Worm (Caenorhabditis elegans) whole organism, L3 larva: Measurements from ENCODE around the gene F59H6.14.

Experiments
- ama-1 ChIP-seq: fragments of 150-350 bp; optimal IDR thresholded peaks from 2 replicates; lab custom pipeline; 2018
- ceh-9 ChIP-seq: sonication (generic microtip); optimal IDR thresholded peaks from 2 replicates; lab custom pipeline; 2018; ENCODE audit warnings: missing biosample characterization, missing genetic modification characterization
- daf-12 ChIP-seq: fragments of 150-350 bp; optimal IDR thresholded peaks from 2 replicates; lab custom pipeline; 2014; ENCODE audit warnings: missing biosample characterization, missing genetic modification reagents, missing genetic modification characterization
- elt-3 ChIP-seq, 3 experiments: fragments of 150-350 bp in 1 of 3; sonication (generic microtip) in 2 of 3; optimal IDR thresholded peaks; 2 replicates in 2 of 3; 4 replicates in 1 of 3; lab custom pipeline; 2014 to 2017; ENCODE audit warnings: missing biosample characterization in 3 of 3, missing genetic modification characterization in 3 of 3
- lin-15B ChIP-seq: fragments of 150-350 bp; optimal IDR thresholded peaks from 2 replicates; lab custom pipeline; 2014; ENCODE audit warnings: missing biosample characterization, missing genetic modification characterization
- nfya-1 ChIP-seq: sonication (generic microtip); optimal IDR thresholded peaks from 2 replicates; lab custom pipeline; 2017; ENCODE audit warnings: missing genetic modification characterization, mild to moderate bottlenecking, missing compliant biosample characterization, antibody characterized with exemption, moderate library complexity; ENCODE audit not compliant: insufficient read depth
- nhr-12 ChIP-seq: fragments of 150-350 bp; optimal IDR thresholded peaks from 2 replicates; lab custom pipeline; 2014; ENCODE audit warnings: missing biosample characterization, missing genetic modification characterization
- nhr-28 ChIP-seq: fragments of 150-350 bp; optimal IDR thresholded peaks from 2 replicates; lab custom pipeline; 2014; ENCODE audit warnings: missing biosample characterization, missing genetic modification characterization
- nhr-77 ChIP-seq: fragments of 150-350 bp; optimal IDR thresholded peaks from 2 replicates; lab custom pipeline; 2014; ENCODE audit warnings: missing biosample characterization, missing genetic modification characterization
- pha-4 ChIP-seq: fragments of 150-350 bp; optimal IDR thresholded peaks from 2 replicates; lab custom pipeline; 2014; ENCODE audit warnings: missing biosample characterization, missing genetic modification reagents, missing genetic modification characterization
- skn-1 ChIP-seq: fragments of 150-350 bp; optimal IDR thresholded peaks from 2 replicates; lab custom pipeline; 2014; ENCODE audit warnings: missing biosample characterization, missing genetic modification characterization
- unc-62 ChIP-seq: fragments of 150-350 bp; sonication (generic microtip); optimal IDR thresholded peaks from 4 replicates; lab custom pipeline; 2014; ENCODE audit warnings: missing biosample characterization, missing genetic modification reagents, missing genetic modification characterization
- zag-1 ChIP-seq: fragments of 150-350 bp; optimal IDR thresholded peaks from 2 replicates; lab custom pipeline; 2014; ENCODE audit warnings: missing biosample characterization, missing genetic modification characterization

DNA sequence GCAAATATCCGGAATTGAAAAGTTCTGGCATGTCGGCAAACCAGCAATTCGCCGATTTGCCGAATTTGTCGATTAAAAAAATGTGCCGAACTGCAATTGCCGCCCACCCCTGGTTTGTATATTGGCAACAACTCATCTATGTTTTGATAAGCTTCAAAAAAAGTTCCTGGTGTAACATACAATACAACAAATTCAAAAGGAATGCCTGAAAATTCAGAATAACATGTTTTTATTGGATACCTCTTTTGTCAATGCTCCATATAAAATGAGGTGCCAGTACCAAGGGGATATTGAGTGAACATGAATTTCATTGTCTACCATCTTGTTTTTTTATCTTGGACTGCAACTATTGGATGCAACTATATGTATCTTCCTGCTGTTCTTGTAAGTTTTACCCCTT, 47.9 kb downstream of the F59H6.14 start, which contains the start of gene T16A1.4:
- TF ChIP-seq skn-1 (tag; lab: Kevin White, UChicago) = no peak
- no peak for TF ChIP-seq nfya-1 (tag; lab: Kevin White, UChicago)
- no peak for TF ChIP-seq pha-4
- TF ChIP-seq ceh-9 (tag; lab: Kevin White, UChicago) = no peak
- no peak for TF ChIP-seq elt-3 (tag; optimal IDR thresholded peaks at IDR 0.05; lab: Kevin White, UChicago)
- no peak for TF ChIP-seq daf-12 (tag; lab: Kevin White, UChicago)
- no peak for TF ChIP-seq nhr-12
- TF ChIP-seq lin-15B (tag; lab: Kevin White, UChicago) = no peak
- TF ChIP-seq nhr-28 = no peak
- TF ChIP-seq unc-62 (GFP tag; lab: Kevin White, UChicago) = no peak
- no peak for TF ChIP-seq ama-1
- no peak for TF ChIP-seq zag-1 (tag; lab: Kevin White, UChicago)
- no peak for TF ChIP-seq nhr-77 (tag; lab: Kevin White, UChicago)
